Worm (Caenorhabditis elegans): ENCODE measurements around the gene math-8.

math-8 gene

DNA sequence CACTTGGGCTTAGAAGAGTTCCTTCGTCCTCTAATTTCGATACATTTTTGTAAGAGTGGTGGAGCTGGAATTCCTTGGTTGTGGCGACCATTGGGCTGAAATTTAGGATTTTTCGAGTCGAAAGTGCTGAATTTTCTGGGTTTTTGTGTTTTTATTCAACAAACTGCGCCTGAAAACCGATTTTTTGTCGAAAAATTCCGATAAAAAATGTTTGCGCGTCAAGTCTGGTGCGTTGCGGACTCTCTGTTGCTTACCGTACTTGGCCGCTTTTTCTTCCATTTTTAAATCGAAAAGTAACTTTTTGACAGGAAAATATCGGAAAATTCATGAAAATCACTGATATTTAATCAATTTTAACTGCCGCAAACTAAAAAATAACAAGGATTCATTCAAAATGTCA, 28.9 kb upstream of the math-8 start, which contains the start of gene bath-4:
bath-4 (minus strand) TSS at position 101 of the 400 bp plus-strand sequence.
- TF ChIP-seq dpl-1 (GFP tag; optimal IDR thresholded peaks at IDR 0.05) (no peak), lin-29 (GFP tag; IDR thresholded peaks at IDR 0.05) (no peak), nhr-25 (tag; optimal IDR thresholded peaks at IDR 0.05; ENCODE audit: borderline replicate concordance, insufficient read depth) (no peak), Y5F2A.4 (GFP tag; optimal IDR thresholded peaks at IDR 0.05) (no peak), nhr-237 (tag; optimal IDR thresholded peaks at IDR 0.05) (no peak), unc-130 (GFP tag; optimal IDR thresholded peaks at IDR 0.05) (no peak), D1046.2 (GFP tag; IDR thresholded peaks at IDR 0.05) (no peak), saeg-2 (GFP tag; IDR thresholded peaks at IDR 0.05) (no peak), hlh-11 (tag; optimal IDR thresholded peaks at IDR 0.05) (no peak), R02D3.7 (tag; optimal IDR thresholded peaks at IDR 0.05) (no peak), egl-27 (tag; optimal IDR thresholded peaks at IDR 0.05) (no peak), mdt-29 (GFP tag; IDR thresholded peaks at IDR 0.05) (no peak), jun-1 (tag; optimal IDR thresholded peaks at IDR 0.05) (no peak), lin-13 (GFP tag; optimal IDR thresholded peaks at IDR 0.05) (no peak), Y48G9A.11 (GFP tag; IDR thresholded peaks at IDR 0.05) (no peak), ctbp-1 (GFP tag; IDR thresholded peaks at IDR 0.05) (no peak), T26A8.4 (GFP tag; IDR thresholded peaks at IDR 0.05) (no peak), zfp-2 (tag; optimal IDR thresholded peaks at IDR 0.05) (no peak), aly-2 (tag; optimal IDR thresholded peaks at IDR 0.05) (no peak)

DNA sequence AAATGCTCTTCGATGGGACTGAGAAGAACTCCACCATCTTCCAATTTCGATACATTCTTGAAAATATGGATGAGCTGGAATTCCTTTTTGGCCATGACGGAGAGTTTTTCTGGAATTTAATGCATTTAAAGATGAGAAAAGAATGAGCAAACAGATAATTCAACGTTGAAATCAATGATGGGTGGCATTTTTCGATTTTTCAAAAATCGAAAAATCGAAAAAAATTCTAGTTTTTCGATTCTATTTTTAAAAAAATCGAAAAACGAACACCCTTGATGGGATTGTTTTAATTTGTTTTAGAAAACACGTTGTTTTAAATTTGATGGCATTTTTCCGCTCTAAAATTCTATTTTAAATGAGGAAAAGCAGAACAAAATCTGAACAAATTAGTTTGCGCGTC, 23.8 kb upstream of the math-8 start, which contains the start of gene math-31:
math-31 (minus strand) TSS at position 101 of the 400 bp plus-strand sequence.
- no peak for TF ChIP-seq unc-130 (GFP tag; optimal IDR thresholded peaks at IDR 0.05)
- no peak for TF ChIP-seq tag-97 (GFP tag; IDR thresholded peaks at IDR 0.05)
- no peak for TF ChIP-seq duxl-1 (tag; optimal IDR thresholded peaks at IDR 0.05; ENCODE audit: poor library complexity)
- no peak for TF ChIP-seq T26A8.4 (GFP tag; IDR thresholded peaks at IDR 0.05)
- no peak for TF ChIP-seq lir-3 (tag; optimal IDR thresholded peaks at IDR 0.05)
- no peak for TF ChIP-seq lin-38 (GFP tag; IDR thresholded peaks at IDR 0.05)
- no peak for TF ChIP-seq nhr-25 (tag; optimal IDR thresholded peaks at IDR 0.05; ENCODE audit: borderline replicate concordance, insufficient read depth)
- no peak for TF ChIP-seq madf-5 (GFP tag; IDR thresholded peaks at IDR 0.05)
- TF ChIP-seq nhr-11 (tag; optimal IDR thresholded peaks at IDR 0.05): no peak

DNA sequence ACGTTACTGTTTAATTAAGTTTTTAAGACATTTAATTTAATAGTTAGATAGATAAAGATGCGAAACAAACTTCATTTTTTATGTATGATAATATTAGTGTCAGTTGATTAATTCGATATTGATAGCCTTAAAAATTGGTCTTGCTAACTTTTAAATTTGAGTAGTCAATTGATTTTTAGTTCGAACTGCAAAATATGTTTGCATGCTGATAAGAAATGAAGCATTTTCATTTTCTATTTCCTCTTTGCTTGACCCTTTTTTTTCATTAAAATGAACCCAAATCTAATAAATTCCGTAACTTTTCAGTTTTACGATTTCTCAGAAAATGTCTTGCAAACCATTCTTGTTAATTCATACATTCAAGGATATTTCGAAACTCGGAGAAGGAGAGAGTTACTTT, 16.1 kb upstream of the math-8 start, which contains the start of gene math-22:
math-22 (plus strand) TSS at position 301 of the 400 bp plus-strand sequence.
- TF ChIP-seq hlh-11 (tag; optimal IDR thresholded peaks at IDR 0.05): no peak
- TF ChIP-seq nhr-48 (tag; optimal IDR thresholded peaks at IDR 0.05): no peak
- no peak for TF ChIP-seq zag-1 (tag; optimal IDR thresholded peaks at IDR 0.05)
- no peak for TF ChIP-seq Y48G9A.11 (GFP tag; IDR thresholded peaks at IDR 0.05)
- no peak for TF ChIP-seq lin-13 (GFP tag; optimal IDR thresholded peaks at IDR 0.05)
- no peak for TF ChIP-seq F10B5.3 (tag; optimal IDR thresholded peaks at IDR 0.05)
- peak; percentile 19 for TF ChIP-seq pqm-1 (tag; optimal IDR thresholded peaks at IDR 0.05)

DNA sequence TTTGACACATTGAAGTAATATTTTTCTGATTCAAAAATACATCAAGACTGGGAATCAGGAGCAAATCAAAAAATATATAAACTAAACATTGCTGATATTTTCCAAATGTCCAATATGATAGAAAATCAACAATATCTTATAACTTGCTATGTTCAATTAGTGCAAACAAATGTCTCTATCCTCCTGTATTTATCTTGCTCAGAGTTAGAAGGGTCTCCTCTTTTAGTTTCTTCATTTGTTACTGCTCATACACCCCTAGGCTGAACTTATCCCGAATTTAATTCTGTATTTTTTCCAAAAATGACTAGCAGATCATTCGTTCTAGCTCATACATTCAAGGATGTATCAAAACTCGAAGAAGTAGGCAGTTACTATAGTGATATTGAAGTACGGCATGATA, 13.0 kb upstream of the math-8 start, which contains the start of gene math-23:
math-23 (plus strand) TSS at position 301 of the 400 bp plus-strand sequence.
- TF ChIP-seq arid-1 (GFP tag; conservative IDR thresholded peaks at IDR 0.05): no peak
- TF ChIP-seq zag-1 (tag; optimal IDR thresholded peaks at IDR 0.05): no peak
- TF ChIP-seq vab-7 (GFP tag; IDR thresholded peaks at IDR 0.05): no peak
- TF ChIP-seq ceh-28 (tag; optimal IDR thresholded peaks at IDR 0.05): no peak
- TF ChIP-seq lim-7 (GFP tag; IDR thresholded peaks at IDR 0.05): no peak
- TF ChIP-seq lin-29 (GFP tag; IDR thresholded peaks at IDR 0.05): no peak
- TF ChIP-seq ZK337.2 (GFP tag; IDR thresholded peaks at IDR 0.05): no peak
- TF ChIP-seq unc-130 (GFP tag; optimal IDR thresholded peaks at IDR 0.05): no peak
- TF ChIP-seq lin-15B (tag; optimal IDR thresholded peaks at IDR 0.05): no peak
- no peak for TF ChIP-seq ama-1 (optimal IDR thresholded peaks at IDR 0.05)
- TF ChIP-seq sdz-12 (GFP tag; optimal IDR thresholded peaks at IDR 0.05): no peak
- no peak for TF ChIP-seq skn-1 (tag; optimal IDR thresholded peaks at IDR 0.05)
- no peak for TF ChIP-seq dmd-6 (GFP tag; IDR thresholded peaks at IDR 0.05)
- no peak for TF ChIP-seq F44E2.7 (GFP tag; IDR thresholded peaks at IDR 0.05)
- no peak for TF ChIP-seq pha-4 (GFP tag; IDR thresholded peaks at IDR 0.05)
- TF ChIP-seq pha-4 (tag; optimal IDR thresholded peaks at IDR 0.05): no peak
- no peak for TF ChIP-seq dve-1 (tag; optimal IDR thresholded peaks at IDR 0.05; ENCODE audit: insufficient read depth)
